Worm (Caenorhabditis elegans) whole organism, late embryonic: ENCODE measurements around the gene R11H6.5.
A peak's percentile ranks its signal among the peaks of the same experiment; 100 is the strongest.

Experiments
- F13H6.1 ChIP-seq: sonication (generic microtip); optimal IDR thresholded peaks from 2 replicates; lab custom pipeline; 2016; ENCODE audit warnings: missing genetic modification characterization, missing compliant biosample characterization
- K02D7.2 ChIP-seq: sonication (generic microtip); optimal IDR thresholded peaks from 2 replicates; lab custom pipeline; 2017; ENCODE audit warnings: mild to moderate bottlenecking, missing genetic modification characterization, missing compliant biosample characterization
- K09A11.1 ChIP-seq: sonication (generic microtip); optimal IDR thresholded peaks from 2 replicates; lab custom pipeline; 2017; ENCODE audit warnings: antibody characterized with exemption, mild to moderate bottlenecking, missing genetic modification characterization, missing compliant biosample characterization; ENCODE audit not compliant: insufficient read depth
- Y22D7AL.16 ChIP-seq: sonication (generic microtip); optimal IDR thresholded peaks from 2 replicates; lab custom pipeline; 2016; ENCODE audit warnings: missing genetic modification characterization, missing compliant biosample characterization
- ahr-1 ChIP-seq: sonication (generic microtip); optimal IDR thresholded peaks from 2 replicates; lab custom pipeline; 2016; ENCODE audit warnings: missing genetic modification characterization, missing compliant biosample characterization
- ama-1 ChIP-seq: fragments of 150-350 bp; optimal IDR thresholded peaks from 2 replicates; lab custom pipeline; 2014
- ceh-14 ChIP-seq: sonication (generic microtip); optimal IDR thresholded peaks from 2 replicates; lab custom pipeline; 2016; ENCODE audit warnings: missing genotype, missing genetic modification characterization, missing compliant biosample characterization
- ceh-19 ChIP-seq: fragments of 200-800 bp; sonication (Bioruptor generic); optimal IDR thresholded peaks from 2 replicates; lab custom pipeline; 2018; ENCODE audit warnings: mild to moderate bottlenecking, missing genetic modification characterization, missing compliant biosample characterization
- ceh-24 ChIP-seq: sonication (generic microtip); optimal IDR thresholded peaks from 2 replicates; lab custom pipeline; 2016; ENCODE audit warnings: mild to moderate bottlenecking, missing genetic modification characterization, missing compliant biosample characterization
- ceh-30 ChIP-seq: fragments of 150-350 bp; optimal IDR thresholded peaks from 2 replicates; lab custom pipeline; 2014; ENCODE audit warnings: missing biosample characterization, missing genetic modification characterization
- ceh-31 ChIP-seq: sonication (generic microtip); optimal IDR thresholded peaks from 2 replicates; lab custom pipeline; 2016; ENCODE audit warnings: missing genetic modification characterization, missing compliant biosample characterization
- ceh-34 ChIP-seq: sonication (generic microtip); optimal IDR thresholded peaks from 2 replicates; lab custom pipeline; 2016; ENCODE audit warnings: mild to moderate bottlenecking, missing genetic modification characterization, missing compliant biosample characterization
- ceh-45 ChIP-seq: fragments of 200-800 bp; sonication (Bioruptor generic); IDR thresholded peaks from 2 replicates; pipeline ENCODE4 v1.3.6; 2022; ENCODE audit warnings: missing genetic modification reagents, missing genetic modification characterization, missing compliant biosample characterization
- ceh-48 ChIP-seq: sonication (generic microtip); optimal IDR thresholded peaks from 2 replicates; lab custom pipeline; 2016; ENCODE audit warnings: missing genetic modification characterization, inconsistent platforms, missing compliant biosample characterization
- ceh-9 ChIP-seq: sonication (generic microtip); optimal IDR thresholded peaks from 2 replicates; lab custom pipeline; 2016; ENCODE audit warnings: mild to moderate bottlenecking, missing genetic modification characterization, inconsistent platforms, missing compliant biosample characterization
- dmd-4 ChIP-seq: sonication (generic microtip); optimal IDR thresholded peaks from 2 replicates; lab custom pipeline; 2016; ENCODE audit warnings: borderline replicate concordance, missing genetic modification characterization, missing compliant biosample characterization
- elt-2 ChIP-seq: sonication (generic microtip); optimal IDR thresholded peaks from 2 replicates; lab custom pipeline; 2016; ENCODE audit warnings: missing genetic modification reagents, missing genetic modification characterization, missing compliant biosample characterization
- fax-1 ChIP-seq: sonication (generic microtip); optimal IDR thresholded peaks from 2 replicates; lab custom pipeline; 2016; ENCODE audit warnings: missing genotype, missing genetic modification characterization, missing compliant biosample characterization
- fkh-10 ChIP-seq: fragments of 150-350 bp; optimal IDR thresholded peaks from 2 replicates; lab custom pipeline; 2014; ENCODE audit warnings: missing biosample characterization, missing genetic modification reagents, missing genetic modification characterization
- hlh-30 ChIP-seq: sonication (generic microtip); optimal IDR thresholded peaks from 2 replicates; lab custom pipeline; 2017; ENCODE audit warnings: antibody characterized with exemption, missing genetic modification characterization, missing compliant biosample characterization; ENCODE audit not compliant: insufficient read depth
- hlh-6 ChIP-seq: sonication (generic microtip); optimal IDR thresholded peaks from 2 replicates; lab custom pipeline; 2016; ENCODE audit warnings: missing genotype, missing genetic modification characterization, missing compliant biosample characterization
- lim-6 ChIP-seq: sonication (generic microtip); optimal IDR thresholded peaks from 2 replicates; lab custom pipeline; 2016; ENCODE audit warnings: missing genetic modification characterization, missing compliant biosample characterization
- madf-2 ChIP-seq: sonication (generic microtip); optimal IDR thresholded peaks from 2 replicates; lab custom pipeline; 2017; ENCODE audit warnings: missing genetic modification characterization, missing compliant biosample characterization
- npax-4 ChIP-seq: sonication (generic microtip); optimal IDR thresholded peaks from 2 replicates; lab custom pipeline; 2016; ENCODE audit warnings: missing genetic modification characterization, missing compliant biosample characterization
- pag-3 ChIP-seq: sonication (generic microtip); optimal IDR thresholded peaks from 2 replicates; lab custom pipeline; 2016; ENCODE audit warnings: missing compliant biosample characterization, missing genetic modification characterization, borderline replicate concordance
- pat-9 ChIP-seq: fragments of 200-800 bp; sonication (Bioruptor generic); optimal IDR thresholded peaks from 2 replicates; lab custom pipeline; 2018; ENCODE audit warnings: mild to moderate bottlenecking, missing genetic modification characterization, moderate library complexity, missing compliant biosample characterization
- pax-1 ChIP-seq: fragments of 150-350 bp; optimal IDR thresholded peaks from 2 replicates; lab custom pipeline; 2014; ENCODE audit warnings: missing biosample characterization, missing genetic modification characterization
- pha-2 ChIP-seq: sonication (generic microtip); optimal IDR thresholded peaks from 2 replicates; lab custom pipeline; 2017; ENCODE audit warnings: mild to moderate bottlenecking, missing genetic modification characterization, missing compliant biosample characterization
- pqm-1 ChIP-seq: sonication (generic microtip); optimal IDR thresholded peaks from 2 replicates; lab custom pipeline; 2016; ENCODE audit warnings: missing genetic modification characterization, missing compliant biosample characterization
- rnt-1 ChIP-seq: sonication (generic microtip); optimal IDR thresholded peaks from 2 replicates; lab custom pipeline; 2016; ENCODE audit warnings: missing genetic modification characterization, missing compliant biosample characterization
- sox-4 ChIP-seq: sonication (generic microtip); optimal IDR thresholded peaks from 2 replicates; lab custom pipeline; 2017; ENCODE audit warnings: mild to moderate bottlenecking, missing genetic modification characterization, inconsistent platforms, missing compliant biosample characterization
- syd-9 ChIP-seq: sonication (generic microtip); optimal IDR thresholded peaks from 2 replicates; lab custom pipeline; 2016; ENCODE audit warnings: mild to moderate bottlenecking, missing genetic modification characterization, moderate library complexity, missing compliant biosample characterization
- ttx-3 ChIP-seq: sonication (generic microtip); optimal IDR thresholded peaks from 2 replicates; lab custom pipeline; 2016; ENCODE audit warnings: missing genetic modification reagents, missing genetic modification characterization, missing compliant biosample characterization
- unc-42 ChIP-seq: sonication (generic microtip); optimal IDR thresholded peaks from 2 replicates; lab custom pipeline; 2016; ENCODE audit warnings: missing genotype, missing genetic modification characterization, missing compliant biosample characterization
- unc-55 ChIP-seq: sonication (generic microtip); optimal IDR thresholded peaks from 2 replicates; lab custom pipeline; 2017; ENCODE audit warnings: missing biosample characterization, missing genetic modification reagents, missing genetic modification characterization
- zip-5 ChIP-seq: sonication (generic microtip); optimal IDR thresholded peaks from 2 replicates; lab custom pipeline; 2016; ENCODE audit warnings: missing genetic modification characterization, missing compliant biosample characterization
- ztf-16 ChIP-seq: sonication (generic microtip); optimal IDR thresholded peaks from 2 replicates; lab custom pipeline; 2017; ENCODE audit warnings: missing genetic modification characterization, missing compliant biosample characterization

The R11H6.5 gene

DNA sequence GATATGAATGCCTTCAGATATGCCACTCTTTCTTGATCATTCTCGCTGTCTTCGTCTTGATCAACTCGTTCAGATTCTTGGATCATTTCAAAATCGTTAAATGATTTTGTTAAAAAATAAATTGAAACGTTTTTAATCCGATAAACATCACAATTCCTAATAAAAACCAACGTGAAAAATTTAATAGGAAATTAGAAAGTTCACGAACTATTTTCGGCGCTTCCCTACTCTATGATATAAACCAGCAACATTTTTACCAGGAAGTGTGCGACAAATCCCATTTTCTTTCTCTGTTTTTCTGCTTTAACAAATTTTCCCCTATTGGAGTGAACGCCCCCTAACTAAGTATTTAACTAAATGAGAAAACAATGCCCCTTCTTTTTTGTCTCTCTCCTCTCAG, 26.7 kb downstream of the R11H6.5 start, which contains the start of gene Y40H4A.2:
Gene Y40H4A.2, minus strand, starts transcription at position 101 of the 400 bp plus-strand sequence.
- TF ChIP-seq syd-9 (tag; lab: Kevin White, UChicago) = no peak
- TF ChIP-seq ceh-48 (tag; lab: Kevin White, UChicago) = no peak
- TF ChIP-seq dmd-4 = no peak
- TF ChIP-seq ceh-24 = no peak
- TF ChIP-seq elt-2 (tag; lab: Kevin White, UChicago) = no peak
- no peak for TF ChIP-seq K09A11.1 (tag; lab: Kevin White, UChicago)
- no peak for TF ChIP-seq hlh-30 (tag; lab: Kevin White, UChicago)
- TF ChIP-seq fkh-10 (GFP tag; lab: Kevin White, UChicago) = no peak

DNA sequence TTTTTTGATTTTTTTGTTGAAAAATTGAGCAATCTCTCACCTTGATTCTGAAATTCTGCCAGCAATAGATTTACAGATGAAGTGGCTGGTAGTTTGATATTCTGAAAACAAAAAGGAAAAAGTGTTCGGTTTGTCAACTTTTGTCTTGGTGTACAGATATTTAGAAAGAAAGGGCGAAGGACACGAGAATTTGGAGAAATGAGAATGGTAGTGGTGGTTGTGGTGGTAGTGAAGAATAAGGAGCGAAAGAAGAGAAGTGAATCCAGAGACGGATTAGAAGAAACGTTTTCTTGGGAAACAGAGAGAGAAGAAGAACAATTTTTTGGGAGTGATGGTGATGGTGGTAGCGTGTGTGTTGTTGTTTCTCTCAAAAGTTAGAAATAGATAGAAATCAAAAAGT, 32.4 kb downstream of the R11H6.5 start, which contains the start of gene gar-3:
Gene gar-3, minus strand, starts transcription at position 101 of the 400 bp plus-strand sequence.
- TF ChIP-seq pat-9 (no peak), ceh-9 (tag; lab: Kevin White, UChicago) (no peak), dmd-4 (no peak), F13H6.1 (tag; lab: Kevin White, UChicago) (no peak), ceh-30 (no peak), hlh-30 (tag; lab: Kevin White, UChicago) (no peak), Y22D7AL.16 (tag; lab: Kevin White, UChicago) (no peak), K02D7.2 (no peak), pha-2 (tag; lab: Kevin White, UChicago) (no peak), ama-1 (lab: Kevin White, UChicago) (no peak), madf-2 (no peak), ceh-14 (tag; lab: Kevin White, UChicago) (no peak), unc-55 (no peak), pax-1 (tag; lab: Kevin White, UChicago) (no peak), ceh-19 (GFP tag; lab: Kevin White, UChicago) (no peak), npax-4 (no peak), sox-4 (tag; lab: Kevin White, UChicago) (no peak), ahr-1 (tag; lab: Kevin White, UChicago) (no peak)

DNA sequence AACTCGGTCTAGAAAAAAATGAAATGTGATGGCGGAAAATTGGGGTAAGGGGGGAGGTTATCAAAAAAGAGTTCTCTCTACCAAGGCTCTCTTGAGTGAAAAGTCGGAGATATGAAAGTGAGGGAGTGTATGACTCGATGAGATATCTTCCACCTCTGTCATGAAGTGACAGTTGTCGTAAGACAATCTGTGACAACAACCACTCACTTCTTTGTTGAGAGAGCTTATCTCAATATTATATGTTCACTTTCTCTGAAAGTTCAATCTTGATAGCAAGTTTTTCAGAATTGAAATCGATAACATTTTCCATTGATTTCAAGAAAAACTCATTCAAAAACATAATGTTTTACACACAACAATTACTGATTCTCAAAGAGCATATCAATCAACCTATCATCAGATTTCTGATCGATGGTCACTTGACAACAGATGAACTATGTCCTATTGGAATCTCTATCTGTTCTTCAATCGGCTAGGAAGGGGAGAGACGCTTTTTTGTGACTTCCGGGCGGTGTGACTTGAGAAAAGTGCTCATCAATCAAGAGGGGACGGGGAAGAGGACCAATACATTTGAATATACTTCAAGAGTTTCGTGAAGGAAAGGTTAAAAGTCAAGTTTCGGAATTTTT, 35.2 kb downstream of the R11H6.5 start:
- TF ChIP-seq elt-2 (tag; lab: Kevin White, UChicago) (no peak), ceh-31 (tag; lab: Kevin White, UChicago) (no peak), unc-55 (peak; percentile 42)
- TF ChIP-seq, all 69 proteins: peak for 1

DNA sequence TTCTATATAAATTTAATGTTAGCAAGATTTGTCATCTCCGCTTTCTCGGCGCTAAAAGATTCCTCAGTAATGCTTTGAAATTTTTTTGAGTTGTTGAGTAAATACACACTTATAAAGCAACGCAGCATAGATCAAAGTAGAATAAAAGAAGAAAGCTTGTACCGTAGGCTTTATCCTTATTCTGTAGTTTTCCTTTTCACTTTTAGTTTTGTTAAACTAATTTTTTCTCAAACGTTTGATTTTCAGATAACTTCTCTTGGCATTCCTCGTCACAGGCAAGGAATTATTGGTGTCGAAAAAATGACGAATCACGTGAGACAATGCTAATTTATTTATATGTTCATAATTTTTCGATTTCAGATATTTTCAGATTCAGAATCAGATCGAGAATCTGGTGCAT, 49.4 kb downstream of the R11H6.5 start, which contains the start of gene C53A5.11:
Gene C53A5.11, plus strand, starts transcription at position 301 of the 400 bp plus-strand sequence.
- TF ChIP-seq ceh-9 (tag; lab: Kevin White, UChicago) (no peak), pag-3 (tag; lab: Kevin White, UChicago) (no peak), madf-2 (no peak), lim-6 (tag; lab: Kevin White, UChicago) (no peak), unc-42 (no peak), fax-1 (no peak), ttx-3 (tag; lab: Kevin White, UChicago) (no peak), hlh-6 (tag; lab: Kevin White, UChicago) (no peak), ceh-48 (tag; lab: Kevin White, UChicago) (no peak), ceh-45 (GFP tag; lab: Robert Waterston, UW) (no peak), pax-1 (tag; lab: Kevin White, UChicago) (no peak), ceh-34 (tag; lab: Kevin White, UChicago) (no peak), zip-5 (tag; lab: Kevin White, UChicago) (no peak), pqm-1 (tag; lab: Kevin White, UChicago) (no peak), rnt-1 (tag; lab: Kevin White, UChicago) (no peak), K09A11.1 (tag; lab: Kevin White, UChicago) (no peak), ztf-16 (tag; lab: Kevin White, UChicago) (no peak)
